Worm (Caenorhabditis elegans) whole organism, L1 larva: ENCODE data around the gene srh-149.
"Not testable (repeated sequence)": the region's sequence is repeated elsewhere in the genome, so short reads cannot be mapped to it uniquely, and the experiment has no call there.

Experiments used
- C04F5.9 ChIP-seq: sonication (generic microtip); optimal IDR thresholded peaks from 2 replicates; lab custom pipeline; 2016; ENCODE audit warnings: missing genetic modification characterization, missing compliant biosample characterization
- ceh-90 ChIP-seq: sonication (generic microtip); optimal IDR thresholded peaks from 2 replicates; lab custom pipeline; 2016; ENCODE audit warnings: missing genetic modification characterization, missing compliant biosample characterization
- dpl-1 ChIP-seq, 3 experiments: fragments of 150-350 bp in 2 of 3; sonication (generic microtip) in 1 of 3; optimal IDR thresholded peaks; 2 replicates each; lab custom pipeline; 2014 to 2017; ENCODE audit warnings: missing biosample characterization in 3 of 3, missing genetic modification characterization in 3 of 3, missing genetic modification reagents in 3 of 3
- efl-1 ChIP-seq, 4 experiments: fragments of 150-350 bp; optimal IDR thresholded peaks in 3 of 4; peaks in 1 of 4; 1 replicate in 1 of 4; 2 replicates in 3 of 4; lab custom pipeline; 2014; ENCODE audit warnings: missing biosample characterization in 2 of 4, missing genetic modification characterization in 2 of 4, missing genetic modification reagents in 2 of 4
- efl-3 ChIP-seq: fragments of 200-800 bp; sonication (Bioruptor generic); optimal IDR thresholded peaks from 2 replicates; lab custom pipeline; 2018; ENCODE audit warnings: mild to moderate bottlenecking, missing genetic modification characterization, missing compliant biosample characterization
- egl-13 ChIP-seq: sonication (generic microtip); optimal IDR thresholded peaks from 2 replicates; lab custom pipeline; 2016; ENCODE audit warnings: missing genotype, missing genetic modification reagents, missing genetic modification characterization, missing compliant biosample characterization
- egl-27 ChIP-seq, 2 experiments: fragments of 150-350 bp in 1 of 2; sonication (generic microtip); optimal IDR thresholded peaks; 3 replicates each; lab custom pipeline; 2017 to 2018; ENCODE audit warnings: missing biosample characterization in 2 of 2, missing genetic modification characterization in 2 of 2, missing genetic modification reagents in 2 of 2
- ets-5 ChIP-seq: fragments of 200-800 bp; sonication (Bioruptor generic); IDR thresholded peaks from 2 replicates; pipeline ENCODE4 v1.3.6; 2022; ENCODE audit warnings: missing genetic modification characterization, missing compliant biosample characterization
- fkh-4 ChIP-seq: sonication (generic microtip); optimal IDR thresholded peaks from 2 replicates; lab custom pipeline; 2016; ENCODE audit warnings: missing compliant biosample characterization, missing genetic modification characterization, borderline replicate concordance
- fkh-8 ChIP-seq: sonication (generic microtip); optimal IDR thresholded peaks from 2 replicates; lab custom pipeline; 2016; ENCODE audit warnings: mild to moderate bottlenecking, missing genetic modification characterization, missing compliant biosample characterization
- grh-1 ChIP-seq: fragments of 200-800 bp; sonication (Bioruptor generic); IDR thresholded peaks from 2 replicates; pipeline ENCODE4 v1.3.6; 2022; ENCODE audit warnings: missing genetic modification reagents, missing genetic modification characterization, missing compliant biosample characterization
- hpl-2 ChIP-seq: fragments of 150-350 bp; optimal IDR thresholded peaks from 2 replicates; lab custom pipeline; 2014; ENCODE audit warnings: missing biosample characterization, missing genetic modification reagents, missing genetic modification characterization
- jun-1 ChIP-seq: fragments of 150-350 bp; optimal IDR thresholded peaks from 2 replicates; lab custom pipeline; 2014; ENCODE audit warnings: missing biosample characterization, missing genetic modification reagents, missing genetic modification characterization
- lin-15B ChIP-seq: fragments of 150-350 bp; sonication (generic microtip); optimal IDR thresholded peaks from 3 replicates; lab custom pipeline; 2014; ENCODE audit warnings: missing biosample characterization, missing genetic modification characterization
- lin-39 ChIP-seq: fragments of 150-350 bp; optimal IDR thresholded peaks from 2 replicates; lab custom pipeline; 2014; ENCODE audit warnings: missing biosample characterization, missing genetic modification reagents, missing genetic modification characterization
- nhr-11 ChIP-seq: fragments of 150-350 bp; optimal IDR thresholded peaks from 2 replicates; lab custom pipeline; 2014; ENCODE audit warnings: missing biosample characterization, missing genetic modification characterization
- nhr-12 ChIP-seq: sonication (generic microtip); optimal IDR thresholded peaks from 2 replicates; lab custom pipeline; 2017; ENCODE audit warnings: missing biosample characterization, missing genetic modification characterization
- nhr-20 ChIP-seq: sonication (generic microtip); optimal IDR thresholded peaks from 2 replicates; lab custom pipeline; 2016; ENCODE audit warnings: mild to moderate bottlenecking, missing genetic modification characterization, missing compliant biosample characterization
- nhr-71 ChIP-seq: sonication (generic microtip); optimal IDR thresholded peaks from 2 replicates; lab custom pipeline; 2016; ENCODE audit warnings: mild to moderate bottlenecking, missing genetic modification characterization, moderate library complexity, missing compliant biosample characterization
- nhr-77 ChIP-seq: fragments of 150-350 bp; optimal IDR thresholded peaks from 2 replicates; lab custom pipeline; 2014; ENCODE audit warnings: missing biosample characterization, missing genetic modification characterization
- sptf-1 ChIP-seq: fragments of 150-350 bp; optimal IDR thresholded peaks from 2 replicates; lab custom pipeline; 2014; ENCODE audit warnings: missing biosample characterization, missing genetic modification characterization
- sup-37 ChIP-seq: fragments of 200-800 bp; sonication (Bioruptor generic); optimal IDR thresholded peaks from 2 replicates; lab custom pipeline; 2018; ENCODE audit warnings: mild to moderate bottlenecking, missing genetic modification characterization, missing compliant biosample characterization
- tlp-1 ChIP-seq: fragments of 150-350 bp; optimal IDR thresholded peaks from 2 replicates; lab custom pipeline; 2014; ENCODE audit warnings: missing biosample characterization, missing genetic modification characterization
- unc-30 ChIP-seq: sonication (generic microtip); optimal IDR thresholded peaks from 2 replicates; lab custom pipeline; 2017; ENCODE audit warnings: missing biosample characterization, missing genetic modification characterization
- unc-86 ChIP-seq: sonication (generic microtip); optimal IDR thresholded peaks from 2 replicates; lab custom pipeline; 2016; ENCODE audit warnings: missing genetic modification characterization, missing compliant biosample characterization
- vab-15 ChIP-seq: sonication (generic microtip); optimal IDR thresholded peaks from 2 replicates; lab custom pipeline; 2017; ENCODE audit warnings: missing genotype, mild to moderate bottlenecking, missing genetic modification characterization, missing compliant biosample characterization
- xbp-1 ChIP-seq: sonication (generic microtip); optimal IDR thresholded peaks from 2 replicates; lab custom pipeline; 2016; ENCODE audit warnings: missing genetic modification characterization, missing compliant biosample characterization

The srh-149 gene

DNA sequence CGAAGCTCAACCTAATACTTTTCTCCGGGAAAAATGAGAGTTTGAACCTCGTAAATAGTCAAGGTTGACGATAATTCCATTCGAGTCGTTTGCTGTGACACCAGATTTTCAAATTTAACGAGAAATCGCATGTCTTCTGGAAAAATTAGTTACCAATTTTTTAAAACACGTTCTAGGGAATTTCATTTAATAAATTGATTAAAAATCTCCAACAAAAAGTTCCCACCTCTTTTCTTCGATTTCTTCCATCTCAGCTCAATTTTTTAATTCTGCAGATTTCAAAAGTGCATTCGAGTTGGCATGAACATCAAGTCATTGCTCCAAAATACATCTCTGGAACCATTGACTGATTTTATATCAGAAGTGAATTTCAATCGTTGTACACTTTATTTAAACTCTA is 29.0 kb downstream of the srh-149 start, which contains the start of gene nhr-282:
TSS of gene nhr-282 (plus strand) at position 301 of the 400 bp plus-strand sequence.
- TF ChIP-seq nhr-71 (tag; lab: Kevin White, UChicago); egl-27 (tag; optimal IDR thresholded peaks at IDR 0.05; lab: Kevin White, UChicago); ceh-90 (tag; lab: Kevin White, UChicago): not testable (repeated sequence)

- TF ChIP-seq vab-15 (tag; lab: Kevin White, UChicago) (no peak), lin-15B (tag; lab: Kevin White, UChicago) (no peak), fkh-4 (no peak), nhr-12 (tag; lab: Kevin White, UChicago) (no peak)
Measured at ce11 chrV:15810446-15810845, 30.5 kb downstream of the srh-149 start, which contains the start of gene F54B8.1. TSS of gene F54B8.1 (plus strand) at chrV:15810746.

DNA sequence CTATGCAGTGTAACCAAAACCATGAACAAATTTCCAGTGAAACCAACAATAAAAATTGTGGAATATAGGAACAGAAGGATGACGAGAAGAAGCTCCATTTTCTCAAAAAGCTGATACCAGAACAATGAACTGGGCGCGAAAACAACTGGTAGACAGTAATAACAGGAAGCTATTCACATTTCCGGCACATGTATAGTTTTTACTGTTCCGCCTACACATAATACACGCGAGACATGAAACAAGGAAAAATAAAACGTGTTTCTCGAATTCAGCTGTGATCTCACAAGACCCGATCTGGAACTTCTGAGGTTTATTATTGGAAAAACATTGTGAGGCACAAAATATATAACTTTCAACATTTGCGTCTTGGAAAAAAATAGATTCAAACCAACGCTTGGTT is 31.5 kb downstream of the srh-149 start, which contains the start of gene srsx-36:
TSS of gene srsx-36 (minus strand) at position 101 of the 400 bp plus-strand sequence.
- TF ChIP-seq nhr-77 (no peak), nhr-20 (tag; lab: Kevin White, UChicago) (no peak), tlp-1 (tag; lab: Kevin White, UChicago) (no peak), xbp-1 (tag; lab: Kevin White, UChicago) (no peak), ets-5 (GFP tag; lab: Robert Waterston, UW) (no peak), fkh-8 (tag; lab: Kevin White, UChicago) (no peak), lin-39 (tag; lab: Kevin White, UChicago) (no peak)

ce11 chrV:15807420-15807819 is 33.6 kb downstream of the srh-149 start, which contains the start of gene srsx-38:
TSS of gene srsx-38 (minus strand) at chrV:15807520.
- TF ChIP-seq sptf-1; efl-1 (optimal IDR thresholded peaks at IDR 0.05; lab: Kevin White, UChicago); efl-1 (GFP tag; optimal IDR thresholded peaks at IDR 0.05 in 1 of 2; lab: Kevin White, UChicago); efl-3 (GFP tag; lab: Kevin White, UChicago): not testable (repeated sequence)

ce11 chrV:15803748-15804147 is 37.2 kb downstream of the srh-149 start, which contains the start of gene T26E4.18:
TSS of gene T26E4.18 (minus strand) at chrV:15803848.
- not testable (repeated sequence) for TF ChIP-seq egl-13, jun-1, C04F5.9 (tag; lab: Kevin White, UChicago)
- TF ChIP-seq, all 84 proteins: peak for 0; not testable (repeated sequence) for 84

DNA sequence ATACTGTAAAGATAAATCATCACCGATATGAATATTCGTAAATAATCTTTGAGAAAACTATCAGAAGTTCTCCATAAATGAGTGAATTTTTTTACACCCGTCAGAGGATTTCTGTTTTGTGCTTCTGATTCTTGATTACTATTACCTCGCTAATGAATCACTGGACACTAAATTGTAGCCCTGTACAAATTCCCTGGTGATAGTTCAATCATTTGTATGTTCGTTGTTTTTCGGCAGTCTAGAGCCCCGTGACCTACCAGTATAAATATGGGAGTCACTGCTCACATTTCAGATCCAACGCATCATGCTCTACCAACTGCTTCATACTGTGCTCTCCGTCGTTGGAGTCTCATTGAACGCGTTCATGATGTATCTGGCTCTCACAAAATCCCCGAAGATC is 37.9 kb downstream of the srh-149 start, which contains the start of gene srd-27:
TSS of gene srd-27 (plus strand) at position 301 of the 400 bp plus-strand sequence.
- not testable (repeated sequence) for TF ChIP-seq lin-39 (tag; lab: Kevin White, UChicago); grh-1 (GFP tag; lab: Robert Waterston, UW); sup-37 (GFP tag; lab: Kevin White, UChicago)

DNA sequence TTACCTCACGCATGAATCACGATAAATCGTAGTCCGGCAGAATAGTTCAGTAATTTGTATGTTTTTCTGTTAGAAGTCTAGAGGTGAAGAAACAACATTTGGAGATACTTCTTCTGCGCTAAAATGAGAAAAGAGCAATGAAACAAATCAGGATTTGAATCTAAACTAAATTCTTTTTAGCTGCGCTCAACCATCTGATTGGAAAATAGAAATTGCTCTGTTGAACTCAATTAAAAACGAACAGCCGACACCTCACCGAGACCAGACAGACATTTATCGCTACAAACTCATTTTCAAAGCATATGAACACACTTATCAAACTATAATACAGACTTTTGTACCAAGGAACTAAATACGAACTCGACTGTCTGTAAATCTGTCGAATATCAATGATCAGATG is 38.4 kb downstream of the srh-149 start, which contains the start of gene T26E4.9:
TSS of gene T26E4.9 (minus strand) at position 101 of the 400 bp plus-strand sequence.
- TF ChIP-seq nhr-11 (tag; lab: Kevin White, UChicago); unc-30; dpl-1 (GFP tag; optimal IDR thresholded peaks at IDR 0.05; lab: Kevin White, UChicago): not testable (repeated sequence)

DNA sequence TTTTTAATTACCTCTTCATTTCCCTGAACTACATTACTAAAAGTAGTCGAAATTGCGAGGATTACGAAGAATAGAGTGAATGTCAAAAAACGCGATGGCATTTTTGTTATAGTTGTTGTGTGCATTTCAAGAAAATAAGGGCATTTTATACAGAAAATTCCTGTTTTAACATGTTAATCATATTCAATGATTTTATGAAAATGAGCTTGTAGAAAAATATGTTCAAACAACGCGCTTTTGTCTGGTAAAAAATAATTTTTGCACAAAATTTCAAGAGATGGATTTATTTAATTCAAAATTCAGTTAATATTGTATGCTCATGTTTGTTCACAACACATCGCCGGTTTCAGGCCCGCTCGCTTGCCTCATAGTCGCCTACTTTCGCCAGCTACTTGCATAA is 42.9 kb downstream of the srh-149 start, which contains the start of gene T26E4.10:
TSS of gene T26E4.10 (minus strand) at position 101 of the 400 bp plus-strand sequence.
- TF ChIP-seq hpl-2 (GFP tag; lab: Kevin White, UChicago) (no peak), unc-86 (no peak)
